Worm (Caenorhabditis elegans): ENCODE measurements around the gene nas-6.

DNA sequence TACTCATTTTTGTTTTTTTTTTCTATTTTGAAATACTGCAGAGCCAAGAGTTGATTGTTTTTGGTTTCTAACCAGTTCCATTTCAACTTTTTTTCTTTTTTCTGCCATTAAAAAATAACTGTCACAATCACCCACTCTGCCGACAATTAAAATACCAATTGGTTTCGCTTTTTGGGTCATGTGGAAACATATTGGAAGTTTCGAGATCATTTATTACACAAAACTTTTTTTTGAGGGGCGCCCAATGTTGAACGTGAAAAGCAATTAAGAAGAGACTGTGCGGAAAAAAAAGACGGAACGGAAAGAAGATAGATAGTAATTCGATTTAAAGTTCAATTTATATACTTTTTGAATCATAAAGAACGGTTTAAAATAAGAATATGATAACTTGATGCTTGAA, 16.5 kb downstream of the nas-6 start:
- TF ChIP-seq unc-55 (GFP tag; optimal IDR thresholded peaks at IDR 0.05) (no peak), hlh-15 (tag; optimal IDR thresholded peaks at IDR 0.05) (no peak), nfya-1 (tag; optimal IDR thresholded peaks at IDR 0.05) (no peak), tbx-2 (tag; optimal IDR thresholded peaks at IDR 0.05) (no peak), pha-4 (tag; optimal IDR thresholded peaks at IDR 0.05) (no peak), che-1 (tag; optimal IDR thresholded peaks at IDR 0.05) (no peak)
